Fruit fly (Drosophila melanogaster) whole organism, embryonic: Measurements from ENCODE around the gene Scox.

Source experiments
- croc ChIP-seq: fragments of 200-800 bp; sonication (Bioruptor generic); conservative IDR thresholded peaks from 3 replicates; pipeline ENCODE4 v1.3.6; 2022; ENCODE audit warnings: missing biosample characterization, missing genetic modification characterization
- gro ChIP-seq: fragments of 200-800 bp; sonication (Bioruptor generic); optimal IDR thresholded peaks from 2 replicates; lab custom pipeline; 2016; ENCODE audit warnings: missing biosample characterization, missing genetic modification characterization
- kah ChIP-seq: fragments of 200-800 bp; sonication (Bioruptor generic); optimal IDR thresholded peaks from 2 replicates; lab custom pipeline; 2018; ENCODE audit warnings: missing biosample characterization, mild to moderate bottlenecking, missing genetic modification characterization
- trh ChIP-seq: fragments of 200-800 bp; sonication (Bioruptor generic); optimal IDR thresholded peaks from 2 replicates; lab custom pipeline; 2016; ENCODE audit warnings: missing biosample characterization, missing genetic modification characterization

dm6 chr2L:5005464-5005764 is 36.7 kb upstream of the Scox start:
- no peak for TF ChIP-seq gro (GFP tag; lab: Kevin White, UChicago)
- no peak for TF ChIP-seq trh
- no peak for TF ChIP-seq croc
- TF ChIP-seq kah (GFP tag; lab: Kevin White, UChicago) = no peak
